Fruit fly (Drosophila melanogaster) whole organism, embryonic: ENCODE data around the gene ghi.

ENCODE experiments used
- Atf-2 ChIP-seq: fragments of 200-800 bp; sonication (Bioruptor generic); optimal IDR thresholded peaks from 2 replicates; lab custom pipeline; 2016; ENCODE audit warnings: missing biosample characterization, missing genetic modification characterization
- Blimp-1 ChIP-seq: fragments of 200-800 bp; sonication (Bioruptor generic); optimal IDR thresholded peaks from 3 replicates; lab custom pipeline; 2018; ENCODE audit warnings: missing biosample characterization, missing genetic modification characterization, mild to moderate bottlenecking, moderate library complexity, missing genetic modification reagents
- CG10147 ChIP-seq: fragments of 200-800 bp; sonication (Bioruptor generic); optimal IDR thresholded peaks from 2 replicates; lab custom pipeline; 2019; ENCODE audit warnings: missing biosample characterization, mild to moderate bottlenecking, missing genetic modification characterization, moderate library complexity
- CG10543 ChIP-seq: fragments of 200-800 bp; sonication (Bioruptor generic); optimal IDR thresholded peaks from 3 replicates; lab custom pipeline; 2017; ENCODE audit warnings: missing biosample characterization, mild to moderate bottlenecking, missing genetic modification characterization, moderate library complexity
- CG10565 ChIP-seq: fragments of 200-800 bp; sonication (Bioruptor generic); optimal IDR thresholded peaks from 3 replicates; lab custom pipeline; 2016; ENCODE audit warnings: missing biosample characterization, mild to moderate bottlenecking, missing genetic modification characterization
- CG11398 ChIP-seq: fragments of 200-800 bp; sonication (Bioruptor generic); optimal IDR thresholded peaks from 2 replicates; lab custom pipeline; 2016; ENCODE audit warnings: missing biosample characterization, missing genetic modification characterization
- CG11504 ChIP-seq: fragments of 200-800 bp; sonication (Bioruptor generic); optimal IDR thresholded peaks from 3 replicates; lab custom pipeline; 2019; ENCODE audit warnings: missing biosample characterization, mild to moderate bottlenecking, missing genetic modification characterization, moderate library complexity
- CG14014 ChIP-seq: fragments of 200-800 bp; sonication (Bioruptor generic); IDR thresholded peaks from 2 replicates; pipeline ENCODE4 v1.3.6; 2022; ENCODE audit warnings: missing biosample characterization, missing genetic modification characterization
- CG15011 ChIP-seq: fragments of 200-800 bp; sonication (Bioruptor generic); optimal IDR thresholded peaks from 3 replicates; lab custom pipeline; 2018; ENCODE audit warnings: missing biosample characterization, mild to moderate bottlenecking, missing genetic modification characterization
- CG16813 ChIP-seq: fragments of 200-800 bp; sonication (Bioruptor generic); IDR thresholded peaks from 3 replicates; pipeline ENCODE4 v1.3.6; 2022; ENCODE audit warnings: missing biosample characterization, missing genetic modification characterization; ENCODE audit not compliant: partially characterized antibody
- CG18011 ChIP-seq: fragments of 200-800 bp; sonication (Bioruptor generic); optimal IDR thresholded peaks from 2 replicates; lab custom pipeline; 2017; ENCODE audit warnings: missing biosample characterization, missing genetic modification characterization, mild to moderate bottlenecking, moderate library complexity, missing genotype
- CG2116 ChIP-seq: fragments of 200-800 bp; sonication (Bioruptor generic); optimal IDR thresholded peaks from 3 replicates; lab custom pipeline; 2018; ENCODE audit warnings: missing biosample characterization, mild to moderate bottlenecking, missing genetic modification characterization
- CG33213 ChIP-seq: fragments of 200-800 bp; sonication (Bioruptor generic); optimal IDR thresholded peaks from 3 replicates; lab custom pipeline; 2016; ENCODE audit warnings: missing biosample characterization, missing genetic modification characterization
- CG6254 ChIP-seq: fragments of 200-800 bp; sonication (Bioruptor generic); optimal IDR thresholded peaks from 3 replicates; lab custom pipeline; 2017; ENCODE audit warnings: mild to moderate bottlenecking, missing biosample characterization, missing genetic modification reagents, missing genetic modification characterization
- CG7839 ChIP-seq: fragments of 200-800 bp; sonication (Bioruptor generic); optimal IDR thresholded peaks from 3 replicates; lab custom pipeline; 2018; ENCODE audit warnings: missing biosample characterization, mild to moderate bottlenecking, missing genetic modification characterization, moderate library complexity
- CG8290 ChIP-seq, 3 experiments: fragments of 200-800 bp; sonication (Bioruptor generic); optimal IDR thresholded peaks; 2 replicates each; lab custom pipeline; 2016 to 2019; ENCODE audit warnings: missing biosample characterization in 3 of 3, missing genetic modification characterization in 3 of 3, mild to moderate bottlenecking in 2 of 3, moderate library complexity in 1 of 3
- CG9876 ChIP-seq: fragments of 200-800 bp; sonication (Bioruptor generic); optimal IDR thresholded peaks from 2 replicates; lab custom pipeline; 2016; ENCODE audit warnings: missing biosample characterization, missing genetic modification characterization
- CG9932 ChIP-seq: fragments of 200-800 bp; sonication (Bioruptor generic); IDR thresholded peaks from 2 replicates; pipeline ENCODE4 v1.3.6; 2022; ENCODE audit warnings: missing biosample characterization, missing genetic modification characterization
- CTCF ChIP-seq: fragments of 200-800 bp; sonication (Bioruptor generic); optimal IDR thresholded peaks from 2 replicates; lab custom pipeline; 2017; ENCODE audit warnings: missing biosample characterization, mild to moderate bottlenecking, missing genetic modification characterization, moderate library complexity
- Elba2 ChIP-seq: fragments of 200-800 bp; sonication (Bioruptor generic); optimal IDR thresholded peaks from 3 replicates; lab custom pipeline; 2016; ENCODE audit warnings: missing biosample characterization, missing genetic modification characterization
- H2.0 ChIP-seq: fragments of 200-800 bp; sonication (Bioruptor generic); IDR thresholded peaks from 2 replicates; pipeline ENCODE4 v1.3.6; 2022; ENCODE audit warnings: missing biosample characterization, missing genetic modification characterization
- Hmx ChIP-seq: fragments of 200-800 bp; sonication (Bioruptor generic); optimal IDR thresholded peaks from 2 replicates; lab custom pipeline; 2016; ENCODE audit warnings: missing biosample characterization, missing genetic modification characterization
- Med ChIP-seq: fragments of 200-800 bp; sonication (Bioruptor generic); peaks from one replicate; lab custom pipeline; 2016; ENCODE audit warnings: missing biosample characterization, missing genetic modification characterization, mild to moderate bottlenecking, inconsistent platforms, moderate library complexity
- NFAT ChIP-seq: fragments of 200-800 bp; sonication (Bioruptor generic); IDR thresholded peaks from 2 replicates; pipeline ENCODE4 v1.3.6; 2022; ENCODE audit warnings: missing biosample characterization, missing genetic modification characterization
- Oaz ChIP-seq: fragments of 200-800 bp; sonication (Bioruptor generic); IDR thresholded peaks from 2 replicates; pipeline ENCODE4 v1.3.6; 2022; ENCODE audit warnings: missing biosample characterization, missing genetic modification characterization
- Poxn ChIP-seq: fragments of 200-800 bp; sonication (Bioruptor generic); IDR thresholded peaks from 2 replicates; pipeline ENCODE4 v1.3.6; 2022; ENCODE audit warnings: missing biosample characterization, missing genetic modification characterization
- Ptx1 ChIP-seq: fragments of 200-800 bp; sonication (Bioruptor generic); IDR thresholded peaks from 2 replicates; pipeline ENCODE4 v1.3.6; 2022; ENCODE audit warnings: missing biosample characterization, missing genetic modification characterization
- Rfx ChIP-seq: fragments of 200-800 bp; sonication (Bioruptor generic); IDR thresholded peaks from 2 replicates; pipeline ENCODE4 v1.3.6; 2022; ENCODE audit warnings: missing biosample characterization, missing genetic modification characterization
- YL-1 ChIP-seq: fragments of 200-800 bp; sonication (Bioruptor generic); optimal IDR thresholded peaks from 3 replicates; lab custom pipeline; 2017; ENCODE audit warnings: missing biosample characterization, mild to moderate bottlenecking, missing genetic modification characterization
- ase ChIP-seq: fragments of 200-800 bp; sonication (Bioruptor generic); IDR thresholded peaks from 3 replicates; pipeline ENCODE4 v1.3.6; 2022; ENCODE audit warnings: missing biosample characterization, missing genetic modification characterization
- dati ChIP-seq: fragments of 200-800 bp; sonication (Bioruptor generic); IDR thresholded peaks from 2 replicates; pipeline ENCODE4 v1.3.6; 2022; ENCODE audit warnings: missing biosample characterization, missing genetic modification characterization
- ems ChIP-seq: fragments of 200-800 bp; sonication (Bioruptor generic); optimal IDR thresholded peaks from 3 replicates; lab custom pipeline; 2016; ENCODE audit warnings: missing biosample characterization, missing genetic modification characterization
- esg ChIP-seq: fragments of 200-800 bp; sonication (Bioruptor generic); conservative IDR thresholded peaks from 2 replicates; pipeline ENCODE4 v1.3.6; 2022; ENCODE audit warnings: missing biosample characterization, missing genetic modification characterization
- gro ChIP-seq: fragments of 200-800 bp; sonication (Bioruptor generic); optimal IDR thresholded peaks from 2 replicates; lab custom pipeline; 2016; ENCODE audit warnings: missing biosample characterization, missing genetic modification characterization
- hkb ChIP-seq, 2 experiments: fragments of 200-800 bp in 1 of 2; fragments of >200 bp in 1 of 2; sonication (Bioruptor generic) in 1 of 2; IDR thresholded peaks in 1 of 2; optimal IDR thresholded peaks in 1 of 2; 2 replicates each; pipeline versions ENCODE4 v1.3.6 to Lab custom; 2017 to 2022; ENCODE audit warnings: missing biosample characterization in 1 of 2, missing genetic modification characterization in 1 of 2
- knrl ChIP-seq: fragments of 200-800 bp; sonication (Bioruptor generic); IDR thresholded peaks from 3 replicates; pipeline ENCODE4 v1.3.6; 2022; ENCODE audit warnings: missing biosample characterization, missing genetic modification characterization; ENCODE audit not compliant: partially characterized antibody
- nau ChIP-seq: fragments of 200-800 bp; sonication (Bioruptor generic); optimal IDR thresholded peaks from 3 replicates; lab custom pipeline; 2017; ENCODE audit warnings: missing biosample characterization, mild to moderate bottlenecking, missing genetic modification characterization, missing genetic modification reagents
- oc ChIP-seq: fragments of 200-800 bp; sonication (Bioruptor generic); optimal IDR thresholded peaks from 2 replicates; lab custom pipeline; 2018; ENCODE audit warnings: missing biosample characterization, mild to moderate bottlenecking, missing genetic modification characterization, moderate library complexity
- odd ChIP-seq: fragments of 200-800 bp; sonication (Bioruptor generic); optimal IDR thresholded peaks from 2 replicates; lab custom pipeline; 2017; ENCODE audit warnings: missing biosample characterization, mild to moderate bottlenecking, missing genetic modification characterization
- p53 ChIP-seq: fragments of 200-800 bp; sonication (Bioruptor generic); optimal IDR thresholded peaks from 2 replicates; lab custom pipeline; 2016; ENCODE audit warnings: missing biosample characterization, missing genetic modification characterization
- pita ChIP-seq: fragments of 200-800 bp; sonication (Bioruptor generic); optimal IDR thresholded peaks from 2 replicates; lab custom pipeline; 2017; ENCODE audit warnings: missing biosample characterization, mild to moderate bottlenecking, missing genetic modification characterization
- prd ChIP-seq, 3 experiments: fragments of >200 bp in 2 of 3; fragments of 200-800 bp in 1 of 3; sonication (Bioruptor generic) in 1 of 3; optimal IDR thresholded peaks in 2 of 3; IDR thresholded peaks in 1 of 3; 2 replicates in 2 of 3; 3 replicates in 1 of 3; pipeline versions ENCODE4 v1.3.6 to Lab custom; 2017 to 2022; ENCODE audit warnings: missing biosample characterization in 1 of 3, missing genetic modification characterization in 1 of 3
- row ChIP-seq: fragments of 200-800 bp; sonication (Bioruptor generic); IDR thresholded peaks from 3 replicates; pipeline ENCODE4 v1.3.6; 2022; ENCODE audit warnings: missing biosample characterization, missing genetic modification characterization
- slbo ChIP-seq: fragments of 200-800 bp; sonication (Bioruptor generic); IDR thresholded peaks from 2 replicates; pipeline ENCODE4 v1.3.6; 2022; ENCODE audit warnings: missing biosample characterization, missing genetic modification characterization
- zf30C ChIP-seq: fragments of 200-800 bp; sonication (Bioruptor generic); optimal IDR thresholded peaks from 3 replicates; lab custom pipeline; 2018; ENCODE audit warnings: missing biosample characterization, mild to moderate bottlenecking, missing genetic modification characterization

The ghi gene

dm6 chr3L:9441907-9442479 lies 9.7 kb upstream of the ghi start, which contains the start of the genes Bet3 and Nf-YA (continued):
- no peak for TF ChIP-seq zf30C
- no peak for TF ChIP-seq CG10147 (GFP tag; lab: Kevin White, UChicago)
- TF ChIP-seq CG10543 (GFP tag; lab: Kevin White, UChicago) = peak; percentile 36
- no peak for TF ChIP-seq ase (GFP tag; lab: Robert Waterston, UW)
- TF ChIP-seq p53 (GFP tag; lab: Kevin White, UChicago) = peak; percentile 21
- TF ChIP-seq CG9876 (GFP tag; lab: Kevin White, UChicago) = peak; percentile 8
- TF ChIP-seq prd (optimal IDR thresholded peaks at IDR 0.05; lab: Kevin White, UChicago) = no peak
- TF ChIP-seq prd (GFP tag; IDR thresholded peaks at IDR 0.05; lab: Robert Waterston, UW) = peak; percentile 64; the same call in 2 of the 3 replicates

- TF ChIP-seq CG10565 (no peak), Rfx (GFP tag; lab: Robert Waterston, UW) (0 out of 2 replicates have a peak, but pooled peaks have one; percentile 4), Elba2 (peak; percentile 86), CTCF (GFP tag; lab: Kevin White, UChicago) (peak; percentile 1), CG14014 (GFP tag; lab: Robert Waterston, UW) (0 out of 2 replicates have a peak, but pooled peaks have one; percentile 6), CG18011 (peak; percentile 13), Med (GFP tag; lab: Kevin White, UChicago) (peak; percentile 43), slbo (peak; percentile 60), oc (tag; lab: Kevin White, UChicago) (no peak), odd (GFP tag; lab: Kevin White, UChicago) (peak; percentile 26), Oaz (GFP tag; lab: Robert Waterston, UW) (0 out of 2 replicates have a peak, but pooled peaks have one; percentile 12), CG33213 (GFP tag; lab: Kevin White, UChicago) (no peak), CG11504 (tag; lab: Kevin White, UChicago) (peak; percentile 6), esg (GFP tag; lab: Robert Waterston, UW) (peak; percentile 11; the same call in 1 of the 2 replicates), hkb (optimal IDR thresholded peaks at IDR 0.05; lab: Kevin White, UChicago) (peak; percentile 53), hkb (GFP tag; IDR thresholded peaks at IDR 0.05; lab: Robert Waterston, UW) (0 out of 2 replicates have a peak, but pooled peaks have one; percentile 6), H2.0 (GFP tag; lab: Robert Waterston, UW) (peak; percentile 19; the same call in 1 of the 2 replicates), CG8290 (GFP tag; optimal IDR thresholded peaks at IDR 0.05; lab: Kevin White, UChicago) (no peak), CG8290 (tag; optimal IDR thresholded peaks at IDR 0.05; lab: Kevin White, UChicago) (peak in 1 of 2 experiments; percentile 43), ems (GFP tag; lab: Kevin White, UChicago) (peak; percentile 6), row (GFP tag; lab: Robert Waterston, UW) (peak; percentile 7), CG9932 (GFP tag; lab: Robert Waterston, UW) (peak; percentile 47), CG7839 (tag; lab: Kevin White, UChicago) (no peak), pita (GFP tag; lab: Kevin White, UChicago) (peak; percentile 20), gro (GFP tag; lab: Kevin White, UChicago) (no peak)
These were observed 8.9 kb upstream of the ghi start, which contains the start of gene Srg3 for dm6 chr3L:9442625-9443282. Srg3 (plus strand) TSS chr3L:9443232.

- peak; percentile 26 for TF ChIP-seq Blimp-1 (GFP tag; lab: Kevin White, UChicago)
- TF ChIP-seq YL-1 (GFP tag; lab: Kevin White, UChicago) = peak; percentile 66
- TF ChIP-seq Ptx1 (GFP tag; lab: Robert Waterston, UW) = no peak
- no peak for TF ChIP-seq NFAT (GFP tag; lab: Robert Waterston, UW)
- TF ChIP-seq Atf-2 (GFP tag; lab: Kevin White, UChicago) = no peak
- no peak for TF ChIP-seq CG6254 (GFP tag; lab: Kevin White, UChicago)
- peak; percentile 53 for TF ChIP-seq CG2116
- TF ChIP-seq CG15011 (GFP tag; lab: Kevin White, UChicago) = no peak
- TF ChIP-seq dati (GFP tag; lab: Robert Waterston, UW) = no peak
- no peak for TF ChIP-seq Hmx (GFP tag; lab: Kevin White, UChicago)
- no peak for TF ChIP-seq knrl (GFP tag; lab: Robert Waterston, UW)
- no peak for TF ChIP-seq CG11398 (GFP tag; lab: Kevin White, UChicago)
- no peak for TF ChIP-seq esg (GFP tag; lab: Robert Waterston, UW)
- TF ChIP-seq Poxn (GFP tag; lab: Robert Waterston, UW) = no peak
- peak; percentile 7 for TF ChIP-seq nau
- no peak for TF ChIP-seq CG16813
These were observed 4.9 kb upstream of the ghi start, which contains the start of gene CG3529 for dm6 chr3L:9446731-9447238. CG3529 (plus strand) TSS chr3L:9446864.
